Fruit fly (Drosophila melanogaster) whole organism, embryonic: Measurements from ENCODE around the gene alpha-Est8.

Experiments used
- Abd-B ChIP-seq: fragments of 200-800 bp; sonication (Bioruptor generic); optimal IDR thresholded peaks from 2 replicates; lab custom pipeline; 2018; ENCODE audit warnings: missing biosample characterization, mild to moderate bottlenecking, missing genetic modification characterization, moderate library complexity
- CG12236 ChIP-seq: fragments of 200-800 bp; sonication (Bioruptor generic); optimal IDR thresholded peaks from 2 replicates; lab custom pipeline; 2016; ENCODE audit warnings: missing biosample characterization, missing genetic modification characterization
- CG16813 ChIP-seq: fragments of 200-800 bp; sonication (Bioruptor generic); IDR thresholded peaks from 3 replicates; pipeline ENCODE4 v1.3.6; 2022; ENCODE audit warnings: missing biosample characterization, missing genetic modification characterization; ENCODE audit not compliant: partially characterized antibody
- CG17361 ChIP-seq: fragments of 200-800 bp; sonication (Bioruptor generic); IDR thresholded peaks from 3 replicates; pipeline ENCODE4 v1.3.6; 2022; ENCODE audit warnings: missing biosample characterization, missing genetic modification characterization
- CG18599 ChIP-seq: fragments of 200-800 bp; sonication (Bioruptor generic); optimal IDR thresholded peaks from 3 replicates; lab custom pipeline; 2017; ENCODE audit warnings: missing biosample characterization, missing genetic modification characterization, mild to moderate bottlenecking, moderate library complexity, missing genetic modification reagents
- CG3407 ChIP-seq: fragments of 200-800 bp; sonication (Bioruptor generic); optimal IDR thresholded peaks from 2 replicates; lab custom pipeline; 2018; ENCODE audit warnings: missing biosample characterization, mild to moderate bottlenecking, missing genetic modification characterization
- CG34376 ChIP-seq: fragments of 200-800 bp; sonication (Bioruptor generic); optimal IDR thresholded peaks from 2 replicates; lab custom pipeline; 2018; ENCODE audit warnings: missing biosample characterization, mild to moderate bottlenecking, missing genetic modification characterization
- CG6272 ChIP-seq: fragments of 200-800 bp; sonication (Bioruptor generic); IDR thresholded peaks from 2 replicates; pipeline ENCODE4 v1.3.6; 2022; ENCODE audit warnings: missing biosample characterization, missing genetic modification characterization
- CG7556 ChIP-seq: fragments of 200-800 bp; sonication (Bioruptor generic); optimal IDR thresholded peaks from 2 replicates; lab custom pipeline; 2017; ENCODE audit warnings: missing biosample characterization, mild to moderate bottlenecking, missing genetic modification characterization
- CG9797 ChIP-seq: fragments of 200-800 bp; sonication (Bioruptor generic); optimal IDR thresholded peaks from 3 replicates; lab custom pipeline; 2018; ENCODE audit warnings: missing biosample characterization, mild to moderate bottlenecking, missing genetic modification characterization
- Dad ChIP-seq: fragments of 200-800 bp; sonication (Bioruptor generic); optimal IDR thresholded peaks from 3 replicates; lab custom pipeline; 2016; ENCODE audit warnings: missing biosample characterization, missing genetic modification characterization
- Dref ChIP-seq: fragments of 200-800 bp; sonication (Bioruptor generic); IDR thresholded peaks from 2 replicates; pipeline ENCODE4 v1.3.6; 2022; ENCODE audit warnings: missing biosample characterization, missing genetic modification characterization
- Fer1 ChIP-seq: fragments of 200-800 bp; sonication (Bioruptor generic); optimal IDR thresholded peaks from 2 replicates; lab custom pipeline; 2017; ENCODE audit warnings: missing biosample characterization, mild to moderate bottlenecking, missing genetic modification characterization
- Lim3 ChIP-seq: fragments of 200-800 bp; sonication (Bioruptor generic); IDR thresholded peaks from 2 replicates; pipeline ENCODE4 v1.3.6; 2022; ENCODE audit warnings: missing biosample characterization, missing genetic modification characterization
- MESR4 ChIP-seq: fragments of 200-800 bp; sonication (Bioruptor generic); optimal IDR thresholded peaks from 2 replicates; lab custom pipeline; 2018; ENCODE audit warnings: missing biosample characterization, mild to moderate bottlenecking, missing genetic modification characterization, moderate library complexity
- Med ChIP-seq: fragments of 200-800 bp; sonication (Bioruptor generic); peaks from one replicate; lab custom pipeline; 2016; ENCODE audit warnings: missing biosample characterization, missing genetic modification characterization, mild to moderate bottlenecking, inconsistent platforms, moderate library complexity
- Pdp1 ChIP-seq, 2 experiments: fragments of 200-800 bp; sonication (Bioruptor generic); optimal IDR thresholded peaks; 3 replicates each; lab custom pipeline; 2016; ENCODE audit warnings: missing biosample characterization in 2 of 2, missing genetic modification characterization in 2 of 2, mild to moderate bottlenecking in 1 of 2, moderate library complexity in 1 of 2
- Ptx1 ChIP-seq: fragments of 200-800 bp; sonication (Bioruptor generic); IDR thresholded peaks from 2 replicates; pipeline ENCODE4 v1.3.6; 2022; ENCODE audit warnings: missing biosample characterization, missing genetic modification characterization
- Six4 ChIP-seq: fragments of 200-800 bp; sonication (Bioruptor generic); optimal IDR thresholded peaks from 2 replicates; lab custom pipeline; 2016; ENCODE audit warnings: missing biosample characterization, missing genetic modification characterization
- TFAM ChIP-seq: fragments of 200-800 bp; sonication (Bioruptor generic); optimal IDR thresholded peaks from 2 replicates; lab custom pipeline; 2017; ENCODE audit warnings: missing biosample characterization, missing genetic modification characterization, inconsistent platforms
- YL-1 ChIP-seq: fragments of 200-800 bp; sonication (Bioruptor generic); optimal IDR thresholded peaks from 3 replicates; lab custom pipeline; 2017; ENCODE audit warnings: missing biosample characterization, mild to moderate bottlenecking, missing genetic modification characterization
- bigmax ChIP-seq: fragments of 200-800 bp; sonication (Bioruptor generic); optimal IDR thresholded peaks from 2 replicates; lab custom pipeline; 2018; ENCODE audit warnings: missing biosample characterization, mild to moderate bottlenecking, missing genetic modification characterization
- chinmo ChIP-seq: fragments of 200-800 bp; sonication (Bioruptor generic); IDR thresholded peaks from 4 replicates; pipeline ENCODE4 v1.3.6; 2022; ENCODE audit warnings: missing biosample characterization, missing genetic modification characterization; ENCODE audit not compliant: partially characterized antibody
- corto ChIP-seq: fragments of 200-800 bp; sonication (Bioruptor generic); optimal IDR thresholded peaks from 2 replicates; lab custom pipeline; 2016; ENCODE audit warnings: missing biosample characterization, mild to moderate bottlenecking, missing genetic modification characterization, moderate library complexity
- crc ChIP-seq: fragments of 200-800 bp; sonication (Bioruptor generic); optimal IDR thresholded peaks from 2 replicates; lab custom pipeline; 2016; ENCODE audit warnings: missing biosample characterization, missing genetic modification characterization
- da ChIP-seq: fragments of 200-800 bp; sonication (Bioruptor generic); optimal IDR thresholded peaks from 2 replicates; lab custom pipeline; 2016; ENCODE audit warnings: missing biosample characterization, missing genetic modification characterization
- dan ChIP-seq: fragments of 200-800 bp; sonication (Bioruptor generic); IDR thresholded peaks from 2 replicates; pipeline ENCODE4 v1.3.6; 2022; ENCODE audit warnings: missing biosample characterization, missing genetic modification characterization
- exex ChIP-seq: fragments of 200-800 bp; sonication (Bioruptor generic); optimal IDR thresholded peaks from 4 replicates; lab custom pipeline; 2018; ENCODE audit warnings: missing biosample characterization, mild to moderate bottlenecking, missing genetic modification characterization, moderate library complexity
- eyg ChIP-seq: fragments of 200-800 bp; sonication (Bioruptor generic); optimal IDR thresholded peaks from 3 replicates; lab custom pipeline; 2016; ENCODE audit warnings: missing biosample characterization, missing genetic modification characterization
- grn ChIP-seq: fragments of 200-800 bp; sonication (Bioruptor generic); optimal IDR thresholded peaks from 3 replicates; lab custom pipeline; 2017; ENCODE audit warnings: missing biosample characterization, missing genetic modification characterization
- hbn ChIP-seq: fragments of 200-800 bp; sonication (Bioruptor generic); IDR thresholded peaks from 2 replicates; pipeline ENCODE4 v1.3.6; 2022; ENCODE audit warnings: missing biosample characterization, missing genetic modification characterization; ENCODE audit not compliant: partially characterized antibody
- mirr ChIP-seq: fragments of 200-800 bp; sonication (Bioruptor generic); optimal IDR thresholded peaks from 3 replicates; lab custom pipeline; 2018; ENCODE audit warnings: missing biosample characterization, mild to moderate bottlenecking, missing genetic modification characterization
- odd ChIP-seq: fragments of 200-800 bp; sonication (Bioruptor generic); optimal IDR thresholded peaks from 2 replicates; lab custom pipeline; 2017; ENCODE audit warnings: missing biosample characterization, mild to moderate bottlenecking, missing genetic modification characterization
- pnt ChIP-seq: fragments of 200-800 bp; sonication (Bioruptor generic); optimal IDR thresholded peaks from 3 replicates; lab custom pipeline; 2016; ENCODE audit warnings: missing biosample characterization, missing genetic modification characterization
- prd ChIP-seq, 3 experiments: fragments of >200 bp in 2 of 3; fragments of 200-800 bp in 1 of 3; sonication (Bioruptor generic) in 1 of 3; optimal IDR thresholded peaks in 2 of 3; IDR thresholded peaks in 1 of 3; 2 replicates in 2 of 3; 3 replicates in 1 of 3; pipeline versions ENCODE4 v1.3.6 to Lab custom; 2017 to 2022; ENCODE audit warnings: missing biosample characterization in 1 of 3, missing genetic modification characterization in 1 of 3
- salm ChIP-seq: fragments of 200-800 bp; sonication (Bioruptor generic); optimal IDR thresholded peaks from 2 replicates; lab custom pipeline; 2018; ENCODE audit warnings: missing biosample characterization, mild to moderate bottlenecking, missing genetic modification characterization
- sc ChIP-seq, 3 experiments: fragments of >200 bp in 2 of 3; fragments of 200-800 bp in 1 of 3; sonication (Bioruptor generic) in 1 of 3; optimal IDR thresholded peaks; 2 replicates in 2 of 3; 3 replicates in 1 of 3; lab custom pipeline; 2017; ENCODE audit warnings: mild to moderate bottlenecking in 1 of 3, missing biosample characterization in 1 of 3, missing genetic modification characterization in 1 of 3, missing genetic modification reagents in 1 of 3
- sd ChIP-seq: fragments of 200-800 bp; sonication (Bioruptor generic); optimal IDR thresholded peaks from 3 replicates; lab custom pipeline; 2018; ENCODE audit warnings: missing biosample characterization, mild to moderate bottlenecking, missing genetic modification characterization, moderate library complexity
- zen2 ChIP-seq: fragments of 200-800 bp; sonication (Bioruptor generic); IDR thresholded peaks from 3 replicates; pipeline ENCODE4 v1.3.6; 2022; ENCODE audit warnings: missing biosample characterization, missing genetic modification characterization; ENCODE audit not compliant: partially characterized antibody
- zfh2 ChIP-seq: fragments of 200-800 bp; sonication (Bioruptor generic); optimal IDR thresholded peaks from 2 replicates; lab custom pipeline; 2016; ENCODE audit warnings: missing biosample characterization, missing genetic modification characterization

The alpha-Est8 gene

dm6 chr3R:7497488-7497887 lies 18.0 kb downstream of the alpha-Est8 start (continued):
- TF ChIP-seq chinmo (GFP tag; lab: Robert Waterston, UW) (0 out of 4 replicates have a peak, but pooled peaks have one; percentile 63), Dref (no peak), pnt (GFP tag; lab: Kevin White, UChicago) (no peak), CG3407 (GFP tag; lab: Kevin White, UChicago) (no peak), eyg (GFP tag; lab: Kevin White, UChicago) (no peak), CG18599 (GFP tag; lab: Kevin White, UChicago) (no peak), Dad (GFP tag; lab: Kevin White, UChicago) (no peak), zen2 (GFP tag; lab: Robert Waterston, UW) (no peak), crc (GFP tag; lab: Kevin White, UChicago) (no peak), prd (optimal IDR thresholded peaks at IDR 0.05; lab: Kevin White, UChicago) (no peak), prd (GFP tag; IDR thresholded peaks at IDR 0.05; lab: Robert Waterston, UW) (no peak), sd (tag; lab: Kevin White, UChicago) (peak; percentile 52), CG34376 (GFP tag; lab: Kevin White, UChicago) (peak; percentile 67), grn (GFP tag; lab: Kevin White, UChicago) (no peak), CG12236 (no peak), YL-1 (GFP tag; lab: Kevin White, UChicago) (no peak), Pdp1 (GFP tag; optimal IDR thresholded peaks at IDR 0.05; lab: Kevin White, UChicago) (peak in 1 of 2 experiments; percentile 79), salm (tag; lab: Kevin White, UChicago) (no peak), MESR4 (GFP tag; lab: Kevin White, UChicago) (no peak), Six4 (GFP tag; lab: Kevin White, UChicago) (no peak), CG17361 (GFP tag; lab: Robert Waterston, UW) (no peak), corto (GFP tag; lab: Kevin White, UChicago) (peak; percentile 26), hbn (GFP tag; lab: Robert Waterston, UW) (no peak), Med (GFP tag; lab: Kevin White, UChicago) (peak; percentile 65), CG7556 (GFP tag; lab: Kevin White, UChicago) (no peak), exex (tag; lab: Kevin White, UChicago) (peak; percentile 77), Fer1 (GFP tag; lab: Kevin White, UChicago) (peak; percentile 8), mirr (GFP tag; lab: Kevin White, UChicago) (peak; percentile 73), odd (no peak), da (no peak), Lim3 (GFP tag; lab: Robert Waterston, UW) (no peak), TFAM (no peak), Abd-B (GFP tag; lab: Kevin White, UChicago) (no peak), CG6272 (GFP tag; lab: Robert Waterston, UW) (no peak), Ptx1 (GFP tag; lab: Robert Waterston, UW) (no peak), CG9797 (GFP tag; lab: Kevin White, UChicago) (no peak), bigmax (no peak), sc (optimal IDR thresholded peaks at IDR 0.05; lab: Kevin White, UChicago) (no peak), sc (GFP tag; optimal IDR thresholded peaks at IDR 0.05; lab: Kevin White, UChicago) (no peak), CG16813 (GFP tag; lab: Robert Waterston, UW) (no peak), zfh2 (GFP tag; lab: Kevin White, UChicago) (no peak), dan (no peak)
